Fruit fly (Drosophila melanogaster): ENCODE data around the gene eg.

The eg gene

DNA sequence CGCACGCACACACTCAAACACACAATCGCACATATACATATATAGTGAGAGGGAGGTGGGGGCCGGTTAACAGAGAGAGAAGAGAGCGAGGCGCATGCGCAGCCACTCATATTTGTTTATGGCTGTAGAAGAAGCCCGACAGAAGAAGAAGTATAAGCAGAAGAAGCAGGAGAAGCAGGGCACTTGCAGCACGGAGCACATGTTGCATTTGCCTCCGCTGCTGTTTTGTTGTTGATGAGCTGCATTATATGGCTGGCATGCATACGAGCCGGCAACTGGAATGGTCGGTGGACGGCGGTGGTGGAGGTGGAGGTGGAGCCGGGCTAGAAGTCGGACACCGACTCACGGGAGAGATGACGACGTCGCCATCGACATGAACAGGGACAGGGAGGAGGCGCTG is 8.1 kb upstream of the eg start (continued):
- TF ChIP-seq cg (GFP tag; optimal IDR thresholded peaks at IDR 0.05): peak; percentile 67
- TF ChIP-seq row (GFP tag; IDR thresholded peaks at IDR 0.05): no peak
- TF ChIP-seq unc-4 (GFP tag; IDR thresholded peaks at IDR 0.05; ENCODE audit: partially characterized antibody): no peak
- peak; percentile 91 for TF ChIP-seq Nf-YB (GFP tag; optimal IDR thresholded peaks at IDR 0.05)
- TF ChIP-seq CG5180 (GFP tag; optimal IDR thresholded peaks at IDR 0.05): peak; percentile 40
- TF ChIP-seq lilli (GFP tag; optimal IDR thresholded peaks at IDR 0.05): no peak
- TF ChIP-seq CG14014 (GFP tag; IDR thresholded peaks at IDR 0.05): no peak
- no peak for TF ChIP-seq CG31388 (GFP tag; optimal IDR thresholded peaks at IDR 0.05)
- TF ChIP-seq CG3995 (GFP tag; optimal IDR thresholded peaks at IDR 0.05): no peak
- no peak for TF ChIP-seq exex (tag; optimal IDR thresholded peaks at IDR 0.05)
- TF ChIP-seq CG10209 (GFP tag; optimal IDR thresholded peaks at IDR 0.05): no peak
- TF ChIP-seq twi (tag; optimal IDR thresholded peaks at IDR 0.05): peak; percentile 57
- no peak for TF ChIP-seq sd (tag; optimal IDR thresholded peaks at IDR 0.05)
- no peak for TF ChIP-seq crc (GFP tag; optimal IDR thresholded peaks at IDR 0.05)
- TF ChIP-seq CG31224 (GFP tag; IDR thresholded peaks at IDR 0.05): no peak
- TF ChIP-seq CG3281 (GFP tag; optimal IDR thresholded peaks at IDR 0.05): no peak
- no peak for TF ChIP-seq sug (tag; optimal IDR thresholded peaks at IDR 0.05)
- TF ChIP-seq Dref (GFP tag; IDR thresholded peaks at IDR 0.05): no peak
- TF ChIP-seq pros (GFP tag; optimal IDR thresholded peaks at IDR 0.05): peak; percentile 63

dm6 chr3L:21808003-21808530 is 436 bp upstream of the eg start:
- peak; percentile 54; the same call in 1 of the 2 replicates for TF ChIP-seq CG11696 (GFP tag; IDR thresholded peaks at IDR 0.05)
- no peak for TF ChIP-seq Fer1 (GFP tag; optimal IDR thresholded peaks at IDR 0.05)
- peak; percentile 70 for TF ChIP-seq Spps (tag; optimal IDR thresholded peaks at IDR 0.05)
- TF ChIP-seq sens-2 (GFP tag; IDR thresholded peaks at IDR 0.05): 0 out of 2 replicates have a peak, but pooled peaks have one; percentile 53
- no peak for TF ChIP-seq Mes4 (GFP tag; optimal IDR thresholded peaks at IDR 0.05)
- TF ChIP-seq HLH54F (GFP tag; optimal IDR thresholded peaks at IDR 0.05): no peak
- peak; percentile 87 for TF ChIP-seq gem (tag; optimal IDR thresholded peaks at IDR 0.05)
- peak; percentile 54 for TF ChIP-seq CG10654 (GFP tag; optimal IDR thresholded peaks at IDR 0.05)
- TF ChIP-seq CG7745 (tag; optimal IDR thresholded peaks at IDR 0.05): no peak
- TF ChIP-seq sr (GFP tag; IDR thresholded peaks at IDR 0.05): no peak
- no peak for TF ChIP-seq Kr (GFP tag; optimal IDR thresholded peaks at IDR 0.05)
- TF ChIP-seq Doc2 (GFP tag; IDR thresholded peaks at IDR 0.05): no peak
- no peak for TF ChIP-seq CG15011 (GFP tag; optimal IDR thresholded peaks at IDR 0.05)
- peak; percentile 70 for TF ChIP-seq slbo (GFP tag; IDR thresholded peaks at IDR 0.05)
- peak; percentile 97 for TF ChIP-seq Nf-YC (tag; optimal IDR thresholded peaks at IDR 0.05)
- TF ChIP-seq B-H1 (GFP tag; IDR thresholded peaks at IDR 0.05): peak; percentile 67
- no peak for TF ChIP-seq CG17612 (GFP tag; IDR thresholded peaks at IDR 0.05)
- no peak; the same call in 1 of the 2 replicates for TF ChIP-seq E2f2 (GFP tag; IDR thresholded peaks at IDR 0.05)
- no peak for TF ChIP-seq PHDP (tag; optimal IDR thresholded peaks at IDR 0.05)
- no peak for TF ChIP-seq lov (optimal IDR thresholded peaks at IDR 0.05)
- 0 out of 3 replicates have a peak, but pooled peaks have one; percentile 62 for TF ChIP-seq lov (GFP tag; IDR thresholded peaks at IDR 0.05)
- TF ChIP-seq ind (GFP tag; optimal IDR thresholded peaks at IDR 0.05): peak; percentile 49
- no peak for TF ChIP-seq gro (GFP tag; optimal IDR thresholded peaks at IDR 0.05)
- peak; percentile 58 for TF ChIP-seq CG12659 (GFP tag; optimal IDR thresholded peaks at IDR 0.05)
- no peak for TF ChIP-seq pzg (GFP tag; optimal IDR thresholded peaks at IDR 0.05)
- TF ChIP-seq CG9817 (tag; optimal IDR thresholded peaks at IDR 0.05): peak; percentile 33
- no peak for TF ChIP-seq CG3281 (GFP tag; optimal IDR thresholded peaks at IDR 0.05)
- TF ChIP-seq wdn (GFP tag; IDR thresholded peaks at IDR 0.05): 0 out of 2 replicates have a peak, but pooled peaks have one; percentile 30
- TF ChIP-seq HLHmδ (GFP tag; optimal IDR thresholded peaks at IDR 0.05): no peak
- TF ChIP-seq pum (GFP tag; optimal IDR thresholded peaks at IDR 0.05): no peak
- 0 out of 3 replicates have a peak, but pooled peaks have one; percentile 21 for TF ChIP-seq Aef1 (GFP tag; IDR thresholded peaks at IDR 0.05)
- no peak for TF ChIP-seq mirr (GFP tag; optimal IDR thresholded peaks at IDR 0.05)
- no peak for TF ChIP-seq CG2889 (GFP tag; IDR thresholded peaks at IDR 0.05)

Measured in whole organism, embryonic.